Fruit fly (Drosophila melanogaster): ENCODE results near the gene abd-A.

Gene abd-A

dm6 chr3R:16847245-16847644, 17.4 kb upstream of the abd-A start (continued):
- TF ChIP-seq lov (optimal IDR thresholded peaks at IDR 0.05) (no peak), lov (GFP tag; IDR thresholded peaks at IDR 0.05) (0 out of 3 replicates have a peak, but pooled peaks have one; percentile 61), Optix (GFP tag; IDR thresholded peaks at IDR 0.05) (peak; percentile 23; the same call in 1 of the 3 replicates), CG11247 (GFP tag; IDR thresholded peaks at IDR 0.05) (no peak), CG3163 (GFP tag; optimal IDR thresholded peaks at IDR 0.05) (peak; percentile 15), CG13894 (tag; optimal IDR thresholded peaks at IDR 0.05) (no peak), CoRest (tag; optimal IDR thresholded peaks at IDR 0.05) (peak; percentile 51), danr (GFP tag; IDR thresholded peaks at IDR 0.05) (no peak), YL-1 (GFP tag; optimal IDR thresholded peaks at IDR 0.05) (no peak), Rfx (GFP tag; IDR thresholded peaks at IDR 0.05) (peak; percentile 55; the same call in 1 of the 2 replicates), chn (GFP tag; optimal IDR thresholded peaks at IDR 0.05) (no peak), CG2889 (GFP tag; IDR thresholded peaks at IDR 0.05) (no peak), Hmr (GFP tag; optimal IDR thresholded peaks at IDR 0.05) (no peak), Scr (GFP tag; IDR thresholded peaks at IDR 0.05; ENCODE audit: partially characterized antibody) (peak; percentile 50), tap (tag; optimal IDR thresholded peaks at IDR 0.05) (no peak), HLH4C (GFP tag; IDR thresholded peaks at IDR 0.05; ENCODE audit: partially characterized antibody) (peak; percentile 47; the same call in 2 of the 3 replicates), CG2120 (GFP tag; optimal IDR thresholded peaks at IDR 0.05) (no peak), crc (GFP tag; optimal IDR thresholded peaks at IDR 0.05) (no peak), CG12744 (GFP tag; optimal IDR thresholded peaks at IDR 0.05) (no peak), CG5953 (GFP tag; IDR thresholded peaks at IDR 0.05) (peak; percentile 58), CG15601 (tag; optimal IDR thresholded peaks at IDR 0.05) (no peak), al (GFP tag; IDR thresholded peaks at IDR 0.05) (no peak), CG2202 (tag; optimal IDR thresholded peaks at IDR 0.05) (no peak), CG17385 (GFP tag; optimal IDR thresholded peaks at IDR 0.05) (no peak), CG17361 (GFP tag; IDR thresholded peaks at IDR 0.05) (no peak), mirr (GFP tag; optimal IDR thresholded peaks at IDR 0.05) (peak; percentile 39), CG7839 (tag; optimal IDR thresholded peaks at IDR 0.05) (no peak), chinmo (GFP tag; IDR thresholded peaks at IDR 0.05; ENCODE audit: partially characterized antibody) (peak; percentile 91; the same call in 3 of the 4 replicates), CG10959 (GFP tag; IDR thresholded peaks at IDR 0.05) (no peak), crol (GFP tag; IDR thresholded peaks at IDR 0.05) (peak; percentile 57), CG6254 (GFP tag; optimal IDR thresholded peaks at IDR 0.05) (peak; percentile 61), CG8290 (GFP tag; optimal IDR thresholded peaks at IDR 0.05) (no peak), CG8290 (tag; optimal IDR thresholded peaks at IDR 0.05) (peak in 1 of 2 experiments; percentile 10), ftz-f1 (GFP tag; optimal IDR thresholded peaks at IDR 0.05) (peak; percentile 28), her (GFP tag; optimal IDR thresholded peaks at IDR 0.05) (no peak), ash1 (GFP tag; optimal IDR thresholded peaks at IDR 0.05) (peak; percentile 97), gsb-n (tag; optimal IDR thresholded peaks at IDR 0.05) (peak; percentile 44), Drgx (GFP tag; IDR thresholded peaks at IDR 0.05) (peak; percentile 45; the same call in 1 of the 2 replicates), vfl (GFP tag; optimal IDR thresholded peaks at IDR 0.05) (no peak), Lhr (GFP tag; optimal IDR thresholded peaks at IDR 0.05) (no peak), stwl (tag; optimal IDR thresholded peaks at IDR 0.05) (no peak), CTCF (GFP tag; optimal IDR thresholded peaks at IDR 0.05) (peak; percentile 53), CG2712 (tag; optimal IDR thresholded peaks at IDR 0.05) (peak; percentile 15), CG7372 (GFP tag; IDR thresholded peaks at IDR 0.05) (no peak), gce (GFP tag; IDR thresholded peaks at IDR 0.05) (peak; percentile 13; the same call in 1 of the 3 replicates), disco-r (GFP tag; optimal IDR thresholded peaks at IDR 0.05) (no peak), sd (tag; optimal IDR thresholded peaks at IDR 0.05) (peak; percentile 65), esg (GFP tag; conservative IDR thresholded peaks at IDR 0.05) (no peak), sc (optimal IDR thresholded peaks at IDR 0.05) (no peak), sc (GFP tag; optimal IDR thresholded peaks at IDR 0.05) (no peak), CG8924 (tag; optimal IDR thresholded peaks at IDR 0.05) (peak; percentile 24), scrt (GFP tag; optimal IDR thresholded peaks at IDR 0.05) (peak; percentile 46), ttk (GFP tag; IDR thresholded peaks at IDR 0.05) (no peak)
